Fruit fly (Drosophila melanogaster): ENCODE data around the gene CG7432.

The CG7432 gene

DNA sequence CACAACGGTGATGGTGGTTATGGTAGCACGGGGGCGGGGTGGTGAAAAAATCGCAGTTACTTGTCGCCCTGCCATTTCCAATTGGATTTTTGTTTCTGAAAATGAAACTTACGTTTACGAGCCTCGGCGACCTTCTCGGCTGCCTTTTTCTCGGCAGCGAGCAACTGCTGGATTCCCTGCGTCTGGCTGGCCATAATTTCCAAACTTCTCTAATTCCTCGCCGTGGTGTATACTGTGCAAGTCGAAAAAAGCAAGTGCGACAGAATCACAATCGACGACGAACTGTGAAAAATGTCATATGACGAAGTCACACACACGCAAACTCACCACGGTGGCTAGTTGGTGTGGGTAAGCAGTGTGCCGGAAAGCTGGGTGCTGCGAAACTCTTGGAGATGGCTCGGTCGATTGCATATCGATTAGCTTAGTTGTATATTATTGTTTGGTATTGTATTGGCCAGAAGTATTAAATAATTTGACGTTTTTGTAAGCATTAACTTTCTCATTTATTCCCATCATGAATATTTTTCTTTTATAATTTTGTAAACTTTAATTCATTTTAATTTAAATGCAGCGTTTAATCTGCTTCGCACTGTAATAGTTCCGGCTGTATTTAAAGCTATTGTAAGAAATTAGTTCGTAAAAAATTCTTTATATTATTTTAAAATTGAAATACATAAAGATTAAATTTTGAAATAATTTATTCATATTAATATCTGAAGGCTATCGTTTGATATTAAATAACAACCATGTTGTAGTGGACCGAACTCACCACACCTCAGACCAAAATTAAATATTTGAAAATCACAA lies 20.5 kb upstream of the CG7432 start, which contains the start of gene Vha13:
TSS of gene Vha13 (minus strand) at position 293 of the 807 bp plus-strand sequence.
- TF ChIP-seq noc (tag; optimal IDR thresholded peaks at IDR 0.05) = peak; percentile 70

DNA sequence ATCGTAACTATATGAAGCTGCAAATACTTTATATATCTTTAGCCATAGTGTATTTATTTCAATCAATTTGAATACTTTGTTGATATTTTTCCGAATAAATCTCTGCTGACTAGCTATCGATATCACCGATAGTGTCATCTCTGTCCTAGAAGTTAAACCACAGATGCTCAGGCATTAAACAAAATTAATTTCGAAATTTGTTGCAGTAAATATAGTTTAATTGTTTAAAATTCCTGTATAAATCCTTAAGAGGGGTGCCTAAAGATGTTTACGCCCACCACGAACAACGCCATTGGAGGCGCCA lies 20.0 kb upstream of the CG7432 start, which contains the start of gene Nup58:
TSS of gene Nup58 (plus strand) at position 126 of the 304 bp plus-strand sequence.
- no peak for TF ChIP-seq noc (tag; optimal IDR thresholded peaks at IDR 0.05)

DNA sequence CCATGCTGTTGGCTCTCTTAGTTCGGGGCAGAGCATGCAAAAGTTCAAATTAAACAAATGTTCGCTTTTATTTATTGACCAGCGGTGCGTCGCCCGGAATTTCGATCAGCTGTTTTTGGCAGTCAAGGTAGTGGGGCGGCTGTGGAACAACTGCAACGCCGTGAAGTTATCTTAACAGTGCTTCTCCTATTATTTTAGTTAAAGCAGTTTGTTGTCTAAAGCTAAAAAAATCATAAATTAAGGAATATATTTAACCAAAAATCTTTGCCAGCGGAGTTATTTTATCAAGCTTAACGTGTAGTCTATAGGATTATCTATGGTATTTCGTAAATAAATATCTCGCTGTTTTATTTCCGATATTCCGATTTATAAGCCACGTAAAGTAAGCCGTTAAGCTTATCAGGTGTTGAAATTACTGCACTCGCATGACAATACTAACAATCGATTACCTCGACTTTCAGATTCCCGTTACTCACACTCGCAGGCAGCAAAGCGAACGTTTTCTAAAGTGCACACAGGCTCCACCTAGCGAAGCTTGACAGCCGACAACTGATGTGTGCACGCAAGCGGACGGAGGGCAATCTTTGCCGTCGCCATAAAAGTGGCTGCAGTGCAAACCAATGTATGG lies 16.4 kb upstream of the CG7432 start, which contains the start of the genes CG6195 and CG31220:
TSS of gene CG6195 (minus strand) at position 122 of the 628 bp plus-strand sequence.
TSS of gene CG31220 (plus strand) at position 199 of the 628 bp plus-strand sequence.
- TF ChIP-seq noc (tag; optimal IDR thresholded peaks at IDR 0.05) = no peak

DNA sequence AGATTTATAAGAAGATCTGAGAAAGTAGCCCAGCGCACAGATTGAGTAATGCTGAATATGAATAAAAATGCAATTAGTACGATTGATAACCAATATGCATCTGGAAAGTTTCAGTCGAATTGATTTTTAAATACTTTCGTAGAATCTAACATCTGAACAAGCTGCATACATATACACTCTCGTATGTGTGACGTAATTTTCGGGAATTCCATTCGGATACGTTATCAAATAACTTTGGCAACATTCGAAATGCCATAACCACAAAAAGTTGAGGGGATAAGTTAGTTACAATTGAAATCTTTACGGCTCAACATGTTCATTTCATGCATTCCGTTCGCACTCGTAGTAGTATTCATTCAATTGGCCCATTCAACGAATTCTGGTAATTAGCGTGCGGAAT lies 14.1 kb upstream of the CG7432 start, which contains the start of gene CG31219:
TSS of gene CG31219 (plus strand) at position 301 of the 400 bp plus-strand sequence.
- no peak for TF ChIP-seq noc (tag; optimal IDR thresholded peaks at IDR 0.05)

DNA sequence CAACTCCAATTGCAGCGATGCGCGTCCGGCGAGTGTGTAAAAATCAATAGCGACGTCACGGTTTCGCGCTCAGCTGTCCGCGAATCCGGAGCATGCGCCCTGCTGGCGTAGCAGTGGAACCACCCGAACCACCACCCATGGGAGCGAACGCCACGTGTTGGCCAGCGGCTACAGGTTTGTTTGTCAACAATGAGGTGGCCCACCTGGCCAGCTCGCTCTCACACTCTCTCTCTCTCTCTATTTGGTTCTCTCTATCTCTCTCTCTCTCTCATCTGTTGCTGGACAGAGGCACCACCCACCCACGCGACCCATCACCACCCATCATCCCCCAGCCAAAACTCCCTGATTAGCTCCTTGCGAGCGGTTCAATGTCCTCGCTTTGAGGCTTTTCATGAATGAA lies 8.4 kb upstream of the CG7432 start:
- TF ChIP-seq noc (tag; optimal IDR thresholded peaks at IDR 0.05) = no peak

DNA sequence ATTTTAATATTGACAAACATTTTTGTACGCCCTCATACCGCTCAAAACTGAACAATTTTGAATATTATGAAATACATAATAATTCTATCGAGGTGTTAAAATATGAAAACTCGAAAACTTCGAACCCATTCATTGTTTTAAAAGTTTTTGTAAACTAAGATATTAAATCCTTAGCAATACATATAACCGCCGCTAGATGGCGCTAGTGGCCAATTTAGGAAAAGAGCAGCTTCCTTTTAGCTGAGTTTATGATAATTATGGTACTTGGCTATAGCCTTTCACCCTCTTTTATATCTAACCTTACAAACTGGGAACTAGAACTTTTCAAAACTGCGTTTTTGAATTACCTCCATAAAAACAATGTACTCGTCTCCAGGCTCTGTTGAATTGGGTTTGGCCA lies 7.6 kb upstream of the CG7432 start:
- no peak for TF ChIP-seq noc (tag; optimal IDR thresholded peaks at IDR 0.05)

DNA sequence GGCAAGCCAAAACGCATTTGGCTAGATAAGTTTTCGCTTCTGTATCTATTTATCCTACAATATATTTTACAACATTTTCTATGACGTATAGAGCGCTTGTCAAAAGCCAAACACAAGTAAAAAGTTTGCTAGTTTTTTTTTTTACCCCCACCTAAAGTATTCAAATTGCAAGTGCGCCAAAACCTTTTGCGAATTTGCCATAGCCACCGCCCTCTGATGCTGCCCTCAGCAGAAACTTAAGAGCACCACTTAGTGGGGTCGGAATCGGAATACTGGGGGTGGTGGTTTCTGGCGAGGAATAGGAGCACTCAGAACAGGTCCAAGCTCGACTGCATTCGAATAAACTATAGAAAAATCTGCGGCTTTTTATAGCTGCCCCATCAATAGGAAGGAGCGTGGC lies 7.0 kb upstream of the CG7432 start, which contains the start of gene CG6184:
TSS of gene CG6184 (minus strand) at position 101 of the 400 bp plus-strand sequence.
- TF ChIP-seq noc (tag; optimal IDR thresholded peaks at IDR 0.05) = no peak

DNA sequence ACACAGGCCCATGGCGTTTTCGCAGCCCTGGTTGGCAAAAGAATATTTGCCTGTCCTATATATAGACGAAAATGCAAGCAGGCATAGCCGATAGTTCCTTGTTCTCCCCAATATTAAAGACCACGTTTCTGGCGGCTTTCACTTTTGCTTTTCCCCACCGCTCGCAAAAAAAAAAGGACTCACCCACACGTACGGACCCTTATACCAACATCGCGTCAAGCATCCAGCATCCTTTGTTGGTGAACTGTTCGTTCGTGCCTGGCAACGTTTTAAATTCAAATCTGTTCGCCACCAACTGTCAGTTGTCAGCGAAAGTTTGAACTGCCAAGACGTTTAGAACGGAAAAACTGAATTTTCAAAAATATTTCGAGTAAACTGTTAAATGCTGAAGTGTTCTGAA lies 5.4 kb upstream of the CG7432 start, which contains the start of gene ort:
TSS of gene ort (plus strand) at position 301 of the 400 bp plus-strand sequence.
- TF ChIP-seq noc (tag; optimal IDR thresholded peaks at IDR 0.05) = no peak

DNA sequence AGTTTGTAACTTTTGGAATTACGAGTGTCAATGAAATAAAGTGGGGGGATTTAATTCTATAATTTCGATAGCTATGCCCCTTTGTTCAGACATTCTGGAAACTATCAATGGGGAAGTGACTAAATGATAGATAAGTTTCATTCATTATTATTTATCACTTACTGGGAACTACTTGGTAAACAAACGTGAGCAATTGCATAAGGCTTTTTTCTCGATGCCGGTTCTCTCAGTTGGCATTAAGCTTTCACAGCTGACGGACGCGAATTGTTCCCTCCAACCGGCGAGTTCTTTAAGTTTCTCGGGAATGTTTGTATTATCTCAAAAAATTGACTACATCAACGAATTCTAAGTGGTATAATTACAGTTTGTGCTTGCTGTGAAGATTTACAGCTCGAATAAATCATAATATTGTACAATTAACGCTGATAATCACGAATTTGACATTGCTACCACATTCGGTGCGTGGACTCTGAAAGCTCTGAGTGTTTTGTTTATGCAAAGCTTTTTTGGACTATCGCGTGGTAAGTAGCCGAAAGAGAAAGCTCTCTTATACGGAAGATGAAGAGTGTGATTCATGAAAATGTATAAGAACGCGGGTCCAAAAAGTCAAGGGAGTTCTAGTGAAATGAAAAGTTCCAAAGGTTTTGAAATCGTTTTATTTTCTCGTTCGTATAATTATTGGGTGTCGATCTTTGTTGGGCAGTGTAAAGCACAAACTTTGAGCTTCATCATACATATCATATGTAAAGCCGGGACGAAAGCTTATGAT lies 6.6 kb downstream of the CG7432 start, which contains the start of gene Naam:
TSS of gene Naam (plus strand) at position 228 of the 769 bp plus-strand sequence.
- peak; percentile 81 for TF ChIP-seq noc (tag; optimal IDR thresholded peaks at IDR 0.05)

DNA sequence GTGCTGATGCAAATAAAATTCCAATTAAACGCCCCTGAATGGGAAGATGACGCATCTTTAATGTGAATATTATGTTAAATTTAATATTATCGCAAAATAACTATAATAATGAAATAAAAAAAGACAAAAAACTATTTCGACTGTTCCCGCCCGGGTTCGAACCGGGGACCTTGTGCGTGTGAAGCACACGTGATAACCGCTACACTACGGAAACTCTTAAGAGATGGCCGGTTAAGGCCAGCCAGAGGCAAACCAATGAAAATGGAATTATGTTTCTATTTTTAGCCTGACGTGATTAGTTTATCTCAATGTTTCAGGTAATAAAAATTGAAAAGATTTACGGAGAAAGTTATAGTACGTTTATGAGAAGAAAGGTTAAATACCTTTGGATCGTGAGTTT lies 7.3 kb downstream of the CG7432 start:
- no peak for TF ChIP-seq noc (tag; optimal IDR thresholded peaks at IDR 0.05)

DNA sequence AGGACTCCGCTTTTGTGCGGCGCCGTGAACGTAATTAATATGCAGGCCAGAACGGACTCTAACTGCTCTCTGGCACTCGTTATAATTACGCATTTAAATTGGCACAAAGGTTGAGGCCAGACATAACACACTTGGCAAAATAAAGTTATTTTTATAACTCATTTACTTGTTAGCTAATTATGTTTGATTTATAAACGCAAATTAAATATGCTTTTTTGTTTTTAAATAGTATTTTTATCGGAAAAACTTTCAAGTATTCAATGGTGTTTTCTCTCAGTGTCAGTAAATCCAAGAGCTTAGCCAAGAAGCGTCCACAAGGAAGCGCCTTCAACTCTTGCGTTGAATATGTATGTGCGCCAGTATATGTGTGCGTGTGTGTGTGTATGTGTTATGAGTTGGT lies 8.1 kb downstream of the CG7432 start:
- TF ChIP-seq noc (tag; optimal IDR thresholded peaks at IDR 0.05) = no peak

DNA sequence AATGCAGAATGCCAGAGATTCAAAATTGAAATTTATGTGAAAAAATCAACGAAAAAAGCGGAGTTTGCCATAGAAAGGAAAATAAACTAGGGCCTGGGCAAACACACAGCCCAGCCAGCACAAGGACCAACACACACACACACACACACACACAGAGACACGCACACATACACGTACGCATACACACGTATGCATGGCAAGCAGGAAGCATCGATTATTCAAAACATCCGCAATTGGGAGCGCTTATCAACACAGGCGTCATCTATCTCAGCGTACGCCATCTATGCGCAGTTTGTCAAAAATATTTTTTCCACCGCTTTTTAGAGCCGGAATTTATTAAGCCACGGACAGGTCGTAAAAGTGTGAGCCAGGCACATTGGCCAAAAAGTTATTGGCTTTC lies 15.0 kb downstream of the CG7432 start:
- no peak for TF ChIP-seq noc (tag; optimal IDR thresholded peaks at IDR 0.05)

DNA sequence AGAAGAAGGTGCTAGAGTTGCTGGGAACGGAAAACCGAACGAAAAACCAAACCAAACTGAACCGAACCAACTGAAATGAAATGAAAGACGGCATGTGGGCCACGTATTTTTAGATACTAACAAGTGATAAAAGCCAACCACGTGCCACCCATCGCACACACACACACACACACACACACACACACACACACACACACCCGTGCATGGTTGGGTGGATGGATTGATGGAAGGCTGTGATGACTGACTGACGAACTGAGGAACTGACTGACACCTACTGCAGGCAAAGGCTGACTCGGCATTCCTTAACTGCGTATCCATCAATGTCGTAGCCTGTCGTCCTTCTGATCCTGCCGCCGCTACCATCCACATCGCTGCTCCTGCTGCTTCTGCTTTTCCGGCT lies 17.6 kb downstream of the CG7432 start:
- TF ChIP-seq noc (tag; optimal IDR thresholded peaks at IDR 0.05) = no peak

DNA sequence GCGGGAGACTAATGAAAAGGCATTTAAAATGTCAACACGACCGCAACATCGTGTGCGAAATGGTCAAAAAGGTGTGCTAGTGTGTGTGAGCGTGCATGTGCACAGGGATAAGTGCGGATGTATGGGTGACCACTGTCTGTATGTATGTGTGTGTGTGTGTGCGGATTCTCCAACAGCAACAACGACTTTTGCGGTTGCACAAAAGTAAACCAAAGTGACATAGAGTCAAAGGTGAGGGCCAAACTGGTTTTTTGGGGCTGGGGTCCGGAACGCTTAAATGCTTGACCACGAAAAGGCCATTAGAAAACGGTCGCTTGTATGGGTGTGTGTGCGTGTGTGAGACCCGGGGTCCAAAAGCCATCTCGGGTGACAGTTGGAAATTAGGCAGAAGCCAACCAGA lies 38.6 kb downstream of the CG7432 start:
- no peak for TF ChIP-seq noc (tag; optimal IDR thresholded peaks at IDR 0.05)

DNA sequence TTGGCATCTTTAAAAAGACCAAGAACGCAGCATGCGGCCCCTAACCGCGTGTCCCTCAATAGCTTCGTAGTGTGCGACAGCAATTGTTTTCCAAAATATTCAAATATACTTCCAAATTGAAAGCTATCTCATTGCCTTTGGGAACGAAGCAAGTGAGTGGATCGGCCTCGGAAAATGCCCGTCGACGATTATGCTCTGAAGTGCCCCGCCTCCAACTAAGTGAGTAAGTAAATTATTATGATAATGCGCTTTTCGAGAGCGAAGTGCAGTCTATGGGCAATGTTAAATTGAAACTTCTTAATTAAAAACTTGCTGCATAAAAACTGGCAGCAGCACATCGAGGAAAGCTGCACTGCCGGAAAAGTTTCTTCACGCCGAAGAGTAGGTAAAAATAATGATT lies 51.0 kb downstream of the CG7432 start, which contains the start of gene CG34286:
TSS of gene CG34286 (minus strand) at position 101 of the 400 bp plus-strand sequence.
- no peak for TF ChIP-seq noc (tag; optimal IDR thresholded peaks at IDR 0.05)

Measured in whole organism, larva.